Worm (Caenorhabditis elegans) whole organism, L3 larva: ENCODE results near the gene T20D3.14.

Experiments
- ZK546.5 ChIP-seq: sonication (generic microtip); optimal IDR thresholded peaks from 2 replicates; lab custom pipeline; 2017; ENCODE audit warnings: missing biosample characterization, missing genetic modification characterization
- aly-2 ChIP-seq: fragments of 150-350 bp; optimal IDR thresholded peaks from 2 replicates; lab custom pipeline; 2014; ENCODE audit warnings: missing biosample characterization, missing genetic modification characterization
- ceh-9 ChIP-seq: sonication (generic microtip); optimal IDR thresholded peaks from 2 replicates; lab custom pipeline; 2018; ENCODE audit warnings: missing biosample characterization, missing genetic modification characterization
- daf-12 ChIP-seq: fragments of 150-350 bp; optimal IDR thresholded peaks from 2 replicates; lab custom pipeline; 2014; ENCODE audit warnings: missing biosample characterization, missing genetic modification reagents, missing genetic modification characterization
- fkh-10 ChIP-seq: sonication (generic microtip); optimal IDR thresholded peaks from 2 replicates; lab custom pipeline; 2017; ENCODE audit warnings: missing biosample characterization, missing genetic modification reagents, missing genetic modification characterization
- fos-1 ChIP-seq: fragments of 150-350 bp; optimal IDR thresholded peaks from 2 replicates; lab custom pipeline; 2014; ENCODE audit warnings: missing biosample characterization, missing genetic modification characterization
- lin-15B ChIP-seq: fragments of 150-350 bp; optimal IDR thresholded peaks from 2 replicates; lab custom pipeline; 2014; ENCODE audit warnings: missing biosample characterization, missing genetic modification characterization
- lin-39 ChIP-seq: fragments of 150-350 bp; optimal IDR thresholded peaks from 2 replicates; lab custom pipeline; 2018; ENCODE audit warnings: missing biosample characterization, missing genetic modification reagents, missing genetic modification characterization
- mml-1 ChIP-seq: fragments of 150-350 bp; sonication (generic microtip); optimal IDR thresholded peaks from 3 replicates; lab custom pipeline; 2014; ENCODE audit warnings: missing biosample characterization, missing genetic modification characterization
- nfya-1 ChIP-seq: sonication (generic microtip); optimal IDR thresholded peaks from 2 replicates; lab custom pipeline; 2017; ENCODE audit warnings: missing genetic modification characterization, mild to moderate bottlenecking, missing compliant biosample characterization, antibody characterized with exemption, moderate library complexity; ENCODE audit not compliant: insufficient read depth
- nhr-28 ChIP-seq: fragments of 150-350 bp; optimal IDR thresholded peaks from 2 replicates; lab custom pipeline; 2014; ENCODE audit warnings: missing biosample characterization, missing genetic modification characterization
- nhr-77 ChIP-seq: fragments of 150-350 bp; optimal IDR thresholded peaks from 2 replicates; lab custom pipeline; 2014; ENCODE audit warnings: missing biosample characterization, missing genetic modification characterization
- sea-2 ChIP-seq: fragments of 150-350 bp; sonication (generic microtip); optimal IDR thresholded peaks from 4 replicates; lab custom pipeline; 2014; ENCODE audit warnings: missing biosample characterization, missing genetic modification reagents, missing genetic modification characterization

ce11 chrIV:9341591-9341990, 5.9 kb upstream of the T20D3.14 start, which contains the start of gene vps-26:
- TF ChIP-seq lin-39 (no peak), ZK546.5 (no peak), lin-15B (tag; lab: Kevin White, UChicago) (peak; percentile 36), nfya-1 (tag; lab: Kevin White, UChicago) (no peak), daf-12 (tag; lab: Kevin White, UChicago) (no peak), nhr-77 (tag; lab: Kevin White, UChicago) (no peak), fkh-10 (GFP tag; lab: Kevin White, UChicago) (no peak), aly-2 (tag; lab: Kevin White, UChicago) (no peak), mml-1 (tag; lab: Kevin White, UChicago) (no peak), sea-2 (no peak), fos-1 (tag; lab: Kevin White, UChicago) (no peak), nhr-28 (tag; lab: Kevin White, UChicago) (no peak), ceh-9 (tag; lab: Kevin White, UChicago) (no peak)
